Worm (Caenorhabditis elegans) whole organism, L3 larva: ENCODE results near the gene C06H2.7.

Experiments used
- R02D3.7 ChIP-seq: fragments of 150-350 bp; optimal IDR thresholded peaks from 2 replicates; lab custom pipeline; 2014; ENCODE audit warnings: missing biosample characterization, missing genetic modification characterization
- ceh-28 ChIP-seq: fragments of 150-350 bp; optimal IDR thresholded peaks from 2 replicates; lab custom pipeline; 2014; ENCODE audit warnings: missing biosample characterization, missing genetic modification reagents, missing genetic modification characterization
- hmg-11 ChIP-seq: sonication (generic microtip); optimal IDR thresholded peaks from 2 replicates; lab custom pipeline; 2016; ENCODE audit warnings: missing genetic modification characterization, missing compliant biosample characterization
- mdl-1 ChIP-seq: fragments of 150-350 bp; optimal IDR thresholded peaks from 2 replicates; lab custom pipeline; 2014; ENCODE audit warnings: missing biosample characterization, missing genetic modification characterization
- nhr-12 ChIP-seq: fragments of 150-350 bp; optimal IDR thresholded peaks from 2 replicates; lab custom pipeline; 2014; ENCODE audit warnings: missing biosample characterization, missing genetic modification characterization
- nhr-28 ChIP-seq: fragments of 150-350 bp; optimal IDR thresholded peaks from 2 replicates; lab custom pipeline; 2014; ENCODE audit warnings: missing biosample characterization, missing genetic modification characterization
- nhr-76 ChIP-seq: fragments of 150-350 bp; sonication (generic microtip); optimal IDR thresholded peaks from 5 replicates; lab custom pipeline; 2014; ENCODE audit warnings: missing biosample characterization, missing genetic modification characterization
- snpc-4 ChIP-seq: fragments of 150-350 bp; optimal IDR thresholded peaks from 2 replicates; lab custom pipeline; 2014; ENCODE audit warnings: missing biosample characterization, missing genetic modification characterization
- tbx-2 ChIP-seq: sonication (generic microtip); optimal IDR thresholded peaks from 2 replicates; lab custom pipeline; 2016; ENCODE audit warnings: mild to moderate bottlenecking, missing genetic modification characterization, missing compliant biosample characterization
- zag-1 ChIP-seq: fragments of 150-350 bp; optimal IDR thresholded peaks from 2 replicates; lab custom pipeline; 2014; ENCODE audit warnings: missing biosample characterization, missing genetic modification characterization

ce11 chrV:11127197-11127596, 17.4 kb downstream of the C06H2.7 start, which contains the start of gene jmjd-5:
- no peak for TF ChIP-seq hmg-11 (tag; lab: Kevin White, UChicago)
- TF ChIP-seq nhr-12 (tag; lab: Kevin White, UChicago), result no peak
- TF ChIP-seq mdl-1 (tag; lab: Kevin White, UChicago), result no peak
- TF ChIP-seq zag-1 (tag; lab: Kevin White, UChicago), result no peak
- no peak for TF ChIP-seq R02D3.7 (tag; lab: Kevin White, UChicago)
- no peak for TF ChIP-seq nhr-76 (tag; lab: Kevin White, UChicago)
- TF ChIP-seq snpc-4 (tag; lab: Kevin White, UChicago), result no peak
- no peak for TF ChIP-seq ceh-28 (tag; lab: Kevin White, UChicago)
- TF ChIP-seq nhr-28 (tag; lab: Kevin White, UChicago), result no peak
- TF ChIP-seq tbx-2 (tag; lab: Kevin White, UChicago), result no peak
